Worm (Caenorhabditis elegans) whole organism, young adult: ENCODE data around the gene C54H2.4.

Experiments
- B0019.2 ChIP-seq: fragments of 200-800 bp; sonication (Bioruptor generic); conservative IDR thresholded peaks from 2 replicates; pipeline ENCODE4 v1.3.6; 2022; ENCODE audit warnings: missing genetic modification reagents, missing genetic modification characterization, missing compliant biosample characterization
- ama-1 ChIP-seq, 3 experiments: fragments of 150-350 bp in 1 of 3; sonication (generic microtip) in 2 of 3; optimal IDR thresholded peaks; 2 replicates each; lab custom pipeline; 2014 to 2018; ENCODE audit warnings: missing biosample characterization in 2 of 3, missing genetic modification characterization in 2 of 3, missing genetic modification reagents in 2 of 3
- egrh-3 ChIP-seq: fragments of 200-800 bp; sonication (Bioruptor generic); IDR thresholded peaks from 2 replicates; pipeline ENCODE4 v1.3.6; 2022; ENCODE audit warnings: missing genetic modification reagents, missing genetic modification characterization, missing compliant biosample characterization
- him-1 ChIP-seq: sonication (generic microtip); optimal IDR thresholded peaks from 2 replicates; lab custom pipeline; 2016; ENCODE audit warnings: missing genotype, missing genetic modification reagents, missing genetic modification characterization, missing compliant biosample characterization
- hrde-1 ChIP-seq: sonication (generic microtip); optimal IDR thresholded peaks from 2 replicates; lab custom pipeline; 2016; ENCODE audit warnings: missing genetic modification characterization, mild to moderate bottlenecking, missing compliant biosample characterization, moderate library complexity, missing genotype, missing genetic modification reagents, borderline replicate concordance
- lin-35 ChIP-seq, 3 experiments: fragments of 150-350 bp in 2 of 3; sonication (generic microtip) in 1 of 3; optimal IDR thresholded peaks; 2 replicates each; lab custom pipeline; 2014 to 2018; ENCODE audit warnings: missing biosample characterization in 3 of 3, missing genetic modification characterization in 3 of 3, missing genetic modification reagents in 3 of 3
- snpc-4 ChIP-seq, 5 experiments: fragments of 150-350 bp in 1 of 5; sonication (generic microtip) in 4 of 5; optimal IDR thresholded peaks; 2 replicates each; lab custom pipeline; 2014 to 2018; ENCODE audit warnings: missing genetic modification characterization in 5 of 5, missing biosample characterization in 3 of 5, antibody characterized with exemption in 2 of 5, mild to moderate bottlenecking in 2 of 5, missing compliant biosample characterization in 2 of 5, missing genotype in 2 of 5, moderate library complexity in 2 of 5, missing genetic modification reagents in 1 of 5
- ztf-25 ChIP-seq: fragments of 200-800 bp; sonication (Bioruptor generic); IDR thresholded peaks from 2 replicates; pipeline ENCODE4 v1.3.6; 2022; ENCODE audit warnings: missing genetic modification reagents, missing genetic modification characterization, missing compliant biosample characterization

DNA sequence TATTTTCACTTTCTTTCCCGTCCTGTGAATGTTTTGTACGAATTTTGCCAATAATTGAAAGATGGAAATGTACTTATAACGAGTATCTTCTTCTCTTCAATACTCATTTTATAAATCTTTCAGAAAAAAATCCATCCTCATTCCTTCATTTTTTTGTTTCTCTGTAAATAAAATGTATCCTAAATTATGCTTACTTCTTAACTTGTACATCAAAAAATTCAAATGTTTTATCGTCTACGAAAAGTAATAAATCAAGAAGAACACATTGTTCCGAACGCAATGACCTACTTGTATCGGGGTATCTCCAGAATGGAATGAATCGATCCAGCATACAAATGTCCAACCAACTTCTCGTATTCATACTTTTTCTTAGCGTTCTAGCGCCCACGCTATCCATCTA, 15.6 kb upstream of the C54H2.4 start, which contains the start of gene F46G11.6:
- TF ChIP-seq egrh-3 (GFP tag; lab: Robert Waterston, UW) (no peak), him-1 (tag; lab: Kevin White, UChicago) (no peak), hrde-1 (no peak), ama-1 (optimal IDR thresholded peaks at IDR 0.05; lab: Kevin White, UChicago) (no peak), ama-1 (GFP tag; optimal IDR thresholded peaks at IDR 0.05; lab: Kevin White, UChicago) (no peak), snpc-4 (GFP tag; optimal IDR thresholded peaks at IDR 0.05; lab: Kevin White, UChicago) (no peak), snpc-4 (tag; optimal IDR thresholded peaks at IDR 0.05; lab: Kevin White, UChicago) (no peak), B0019.2 (GFP tag; lab: Robert Waterston, UW) (no peak), ztf-25 (no peak), lin-35 (GFP tag; optimal IDR thresholded peaks at IDR 0.05; lab: Kevin White, UChicago) (no peak)
